Worm (Caenorhabditis elegans): Measurements from ENCODE around the gene math-3.

DNA sequence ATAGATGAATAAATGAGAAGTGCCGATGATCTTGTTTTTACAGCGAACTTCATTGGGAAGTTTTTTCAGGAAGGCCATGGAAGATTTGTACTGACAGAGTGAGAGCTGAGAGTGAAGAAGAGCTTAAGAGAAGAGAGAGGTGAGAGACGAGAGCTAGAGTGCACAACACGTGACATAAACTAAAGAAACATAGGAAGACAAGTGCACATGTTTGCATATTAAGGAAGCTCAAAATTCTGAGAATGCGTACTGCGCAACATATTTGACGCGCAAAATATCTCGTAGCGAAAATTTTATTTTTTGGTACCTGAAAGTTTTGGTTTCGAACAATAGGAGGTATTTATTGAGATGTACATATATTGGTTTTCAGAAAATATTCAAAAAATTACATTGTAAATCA lies 36.3 kb downstream of the math-3 start, which contains the start of gene C08F1.8:
- TF ChIP-seq W03F9.2 (tag; optimal IDR thresholded peaks at IDR 0.05) (no peak), him-1 (tag; optimal IDR thresholded peaks at IDR 0.05) (no peak)
